Fruit fly (Drosophila melanogaster): ENCODE measurements around the gene CG13801.

dm6 chr3L:2390889-2391288 is 30.5 kb downstream of the CG13801 start, which contains the start of the genes CG32298 and CG32299:
- TF ChIP-seq usp (GFP tag; optimal IDR thresholded peaks at IDR 0.05): no peak
- TF ChIP-seq Dll (optimal IDR thresholded peaks at IDR 0.05): no peak
- TF ChIP-seq psq (optimal IDR thresholded peaks at IDR 0.05): no peak
